5 fruit fly cellular contexts compared by ENCODE assay signal in the genomic region with DNA sequence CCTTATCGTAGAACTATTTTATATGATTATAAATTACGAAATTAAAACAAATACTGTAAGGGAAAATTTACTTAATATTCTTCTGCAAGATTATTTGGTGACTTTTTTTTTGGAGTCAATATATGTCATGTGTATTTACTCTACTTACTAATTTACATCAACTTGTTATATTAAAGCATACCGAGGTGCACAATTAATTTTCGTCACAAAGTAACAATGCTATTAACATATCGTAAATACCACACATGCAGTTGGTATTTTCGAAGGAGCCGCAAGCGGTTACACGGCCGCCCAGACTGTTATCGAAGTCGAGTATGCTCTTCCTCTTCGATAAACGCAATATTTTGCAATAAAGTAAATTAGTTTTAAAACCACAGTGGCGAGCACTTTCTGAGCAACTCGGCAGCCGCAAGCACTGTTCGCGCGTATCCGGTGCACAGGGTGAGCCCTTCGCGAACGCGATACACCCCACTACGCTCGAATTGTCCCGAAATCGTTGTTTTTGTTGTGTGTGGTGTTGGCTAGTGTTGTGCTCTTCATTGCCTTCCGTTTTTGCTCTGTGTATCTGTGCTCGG.
A peak's percentile ranks its signal among the peaks of the same experiment; 100 is the strongest.
TF ChIP-seq lines count a peak whose summit lies in the region.

TSS of gene Vav (plus strand) at position 293 of the 575 bp plus-strand sequence.

- TF ChIP-seq CTCF in S2 (optimal IDR thresholded peaks at IDR 0.05; lab: Kevin White, UChicago): peak; percentile 7 to 35
- peak; percentile 68 for TF ChIP-seq CTCF in whole organism, embryonic (GFP tag; optimal IDR thresholded peaks at IDR 0.05; lab: Kevin White, UChicago)

TF ChIP-seq in whole organism, adult, 20 proteins besides CTCF, POLR2A, EP300 and RAD21:
- TF ChIP-seq CG1620 (GFP tag; optimal IDR thresholded peaks at IDR 0.05; lab: Kevin White, UChicago): no peak
- no peak for TF ChIP-seq pad (GFP tag; optimal IDR thresholded peaks at IDR 0.05; lab: Kevin White, UChicago)
- no peak for TF ChIP-seq Hr96 (GFP tag; optimal IDR thresholded peaks at IDR 0.05; lab: Kevin White, UChicago)
- no peak for TF ChIP-seq toe (GFP tag; optimal IDR thresholded peaks at IDR 0.05; lab: Kevin White, UChicago)
- no peak for TF ChIP-seq CG12768 (GFP tag; optimal IDR thresholded peaks at IDR 0.05; lab: Kevin White, UChicago)
- no peak for TF ChIP-seq Mnt (GFP tag; optimal IDR thresholded peaks at IDR 0.05; lab: Kevin White, UChicago)
- TF ChIP-seq CG14711 (tag; optimal IDR thresholded peaks at IDR 0.05; lab: Kevin White, UChicago): no peak
- TF ChIP-seq Clk (GFP tag; optimal IDR thresholded peaks at IDR 0.05; lab: Kevin White, UChicago): no peak
- no peak for TF ChIP-seq CG5204 (GFP tag; optimal IDR thresholded peaks at IDR 0.05; lab: Kevin White, UChicago)
- TF ChIP-seq ovo (GFP tag; optimal IDR thresholded peaks at IDR 0.05; lab: Kevin White, UChicago): no peak
- TF ChIP-seq CG11617 (GFP tag; optimal IDR thresholded peaks at IDR 0.05; lab: Kevin White, UChicago): no peak
- peak; percentile 15 for TF ChIP-seq tj (GFP tag; optimal IDR thresholded peaks at IDR 0.05; lab: Kevin White, UChicago)
- TF ChIP-seq CG33017 (tag; optimal IDR thresholded peaks at IDR 0.05; lab: Kevin White, UChicago): no peak
- TF ChIP-seq cnc (optimal IDR thresholded peaks at IDR 0.05; lab: Kevin White, UChicago): no peak
- TF ChIP-seq cic (GFP tag; optimal IDR thresholded peaks at IDR 0.05; lab: Kevin White, UChicago): no peak
- no peak for TF ChIP-seq kay (GFP tag; lab: Kevin White, UChicago; ENCODE audit: borderline replicate concordance)
- peak; percentile 52 for TF ChIP-seq bab1 (GFP tag; optimal IDR thresholded peaks at IDR 0.05; lab: Kevin White, UChicago)

TF ChIP-seq in whole organism, embryonic, 481 proteins besides CTCF, POLR2A, EP300 and RAD21 (continues in another document):
- TF ChIP-seq croc (GFP tag; conservative IDR thresholded peaks at IDR 0.05; lab: Robert Waterston, UW): no peak
- TF ChIP-seq Opbp (GFP tag; IDR thresholded peaks at IDR 0.05; lab: Robert Waterston, UW; ENCODE audit: partially characterized antibody): peak; percentile 49; the same call in 1 of the 3 replicates
- no peak for TF ChIP-seq Doc3 (GFP tag; IDR thresholded peaks at IDR 0.05; lab: Robert Waterston, UW; ENCODE audit: partially characterized antibody)
- peak; percentile 9 for TF ChIP-seq Dp (GFP tag; optimal IDR thresholded peaks at IDR 0.05; lab: Kevin White, UChicago)
- TF ChIP-seq grau (tag; optimal IDR thresholded peaks at IDR 0.05; lab: Kevin White, UChicago): peak; percentile 3
- no peak for TF ChIP-seq lbe (GFP tag; optimal IDR thresholded peaks at IDR 0.05; lab: Kevin White, UChicago)
- no peak for TF ChIP-seq Atf6 (GFP tag; IDR thresholded peaks at IDR 0.05; lab: Robert Waterston, UW)
- no peak for TF ChIP-seq CG13424 (tag; optimal IDR thresholded peaks at IDR 0.05; lab: Kevin White, UChicago)
- no peak for TF ChIP-seq Lim3 (GFP tag; IDR thresholded peaks at IDR 0.05; lab: Robert Waterston, UW)
- TF ChIP-seq CG2120 (GFP tag; optimal IDR thresholded peaks at IDR 0.05; lab: Kevin White, UChicago): no peak
- peak; percentile 27 for TF ChIP-seq CG10543 (GFP tag; optimal IDR thresholded peaks at IDR 0.05; lab: Kevin White, UChicago)
- TF ChIP-seq CG8924 (tag; optimal IDR thresholded peaks at IDR 0.05; lab: Kevin White, UChicago): no peak
- no peak for TF ChIP-seq Hmr (GFP tag; optimal IDR thresholded peaks at IDR 0.05; lab: Kevin White, UChicago)
- no peak for TF ChIP-seq H15 (GFP tag; IDR thresholded peaks at IDR 0.05; lab: Robert Waterston, UW)
- TF ChIP-seq Fer1 (GFP tag; optimal IDR thresholded peaks at IDR 0.05; lab: Kevin White, UChicago): peak; percentile 58
- TF ChIP-seq ind (GFP tag; optimal IDR thresholded peaks at IDR 0.05; lab: Kevin White, UChicago): no peak
- no peak for TF ChIP-seq ewg (GFP tag; optimal IDR thresholded peaks at IDR 0.05; lab: Kevin White, UChicago)
- no peak for TF ChIP-seq da (GFP tag; optimal IDR thresholded peaks at IDR 0.05; lab: Kevin White, UChicago)
- peak; percentile 50; the same call in 1 of the 2 replicates for TF ChIP-seq Bgb (GFP tag; IDR thresholded peaks at IDR 0.05; lab: Robert Waterston, UW; ENCODE audit: partially characterized antibody)
- no peak for TF ChIP-seq br (optimal IDR thresholded peaks at IDR 0.05; lab: Kevin White, UChicago)
- no peak for TF ChIP-seq Vsx1 (GFP tag; optimal IDR thresholded peaks at IDR 0.05; lab: Kevin White, UChicago)
- no peak for TF ChIP-seq CG11398 (GFP tag; optimal IDR thresholded peaks at IDR 0.05; lab: Kevin White, UChicago)

TF ChIP-seq in whole organism, prepupa, 60 proteins besides CTCF, POLR2A, EP300 and RAD21:
- TF ChIP-seq dsx (GFP tag; optimal IDR thresholded peaks at IDR 0.05; lab: Kevin White, UChicago; ENCODE audit: poor library complexity, severe bottlenecking) (peak; percentile 52), Hr38 (GFP tag; optimal IDR thresholded peaks at IDR 0.05; lab: Kevin White, UChicago) (no peak), CG15336 (GFP tag; IDR thresholded peaks at IDR 0.05; lab: Robert Waterston, UW) (0 out of 2 replicates have a peak, but pooled peaks have one; percentile 12)

TF ChIP-seq in whole organism, pupa, 21 proteins besides CTCF, POLR2A, EP300 and RAD21:
- TF ChIP-seq CG8301 (tag; optimal IDR thresholded peaks at IDR 0.05; lab: Kevin White, UChicago) (no peak), rn (GFP tag; IDR thresholded peaks at IDR 0.05; lab: Robert Waterston, UW) (no peak), Pif1A (GFP tag; optimal IDR thresholded peaks at IDR 0.05; lab: Kevin White, UChicago) (no peak), CG15710 (tag; optimal IDR thresholded peaks at IDR 0.05; lab: Kevin White, UChicago) (no peak), D1 (tag; optimal IDR thresholded peaks at IDR 0.05; lab: Kevin White, UChicago) (no peak), Snoo (tag; optimal IDR thresholded peaks at IDR 0.05; lab: Kevin White, UChicago) (no peak), CG8159 (tag; optimal IDR thresholded peaks at IDR 0.05; lab: Kevin White, UChicago) (no peak), CG14655 (GFP tag; optimal IDR thresholded peaks at IDR 0.05; lab: Kevin White, UChicago) (no peak), CG13204 (GFP tag; optimal IDR thresholded peaks at IDR 0.05; lab: Kevin White, UChicago) (no peak), EcR (GFP tag; optimal IDR thresholded peaks at IDR 0.05; lab: Kevin White, UChicago) (peak; percentile 16), Ets98B (GFP tag; IDR thresholded peaks at IDR 0.05; lab: Robert Waterston, UW) (0 out of 2 replicates have a peak, but pooled peaks have one; percentile 22), fd96Ca (GFP tag; IDR thresholded peaks at IDR 0.05; lab: Robert Waterston, UW) (no peak), Pif1B (GFP tag; optimal IDR thresholded peaks at IDR 0.05; lab: Kevin White, UChicago) (no peak), CG10348 (GFP tag; IDR thresholded peaks at IDR 0.05; lab: Robert Waterston, UW) (no peak), CG9948 (tag; optimal IDR thresholded peaks at IDR 0.05; lab: Kevin White, UChicago) (no peak), CG34367 (tag; optimal IDR thresholded peaks at IDR 0.05; lab: Kevin White, UChicago) (no peak), gl (tag; optimal IDR thresholded peaks at IDR 0.05; lab: Kevin White, UChicago) (no peak), CG32121 (GFP tag; IDR thresholded peaks at IDR 0.05; lab: Robert Waterston, UW) (0 out of 2 replicates have a peak, but pooled peaks have one; percentile 32), CG12605 (GFP tag; IDR thresholded peaks at IDR 0.05; lab: Robert Waterston, UW) (no peak), CG17806 (tag; optimal IDR thresholded peaks at IDR 0.05; lab: Kevin White, UChicago) (no peak), CG4496 (GFP tag; IDR thresholded peaks at IDR 0.05; lab: Robert Waterston, UW) (no peak)
